In the genomic region with DNA sequence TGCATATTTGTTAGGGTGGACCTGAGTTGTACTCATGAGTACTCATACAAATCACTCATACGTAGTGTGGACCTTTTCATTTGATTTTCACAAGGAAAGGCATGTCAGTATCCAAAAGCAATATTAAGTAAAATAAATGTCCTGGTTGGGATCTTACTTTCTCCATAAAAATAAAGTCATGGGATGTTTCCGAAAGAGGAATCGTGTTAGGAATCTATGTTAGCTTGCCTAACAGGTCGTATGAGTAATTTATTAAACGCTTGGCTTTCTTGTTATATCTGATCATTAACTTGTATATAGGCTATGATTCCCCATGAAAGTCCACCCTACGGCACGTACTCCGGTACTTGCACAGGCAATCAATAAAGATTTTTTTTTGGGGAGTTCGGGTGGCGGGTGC, we compare ENCODE assay signal across 4 fruit fly cellular contexts.
A peak's percentile ranks its signal among the peaks of the same experiment; 100 is the strongest.
TF ChIP-seq lines count a peak whose summit lies in the region.

No protein-coding gene starts in this region.

TF ChIP-seq in whole organism, adult, 20 proteins besides CTCF, POLR2A, EP300 and RAD21 (continued from another document):
- peak; percentile 16 for TF ChIP-seq bab1 (GFP tag; optimal IDR thresholded peaks at IDR 0.05; lab: Kevin White, UChicago)
- no peak for TF ChIP-seq ovo (GFP tag; optimal IDR thresholded peaks at IDR 0.05; lab: Kevin White, UChicago)
TF ChIP-seq in whole organism, adult: peak in this region for 5.

TF ChIP-seq in whole organism, prepupa, 60 proteins besides CTCF, POLR2A, EP300 and RAD21 (continued from another document and continues in another):
- peak; percentile 25 for TF ChIP-seq CG11902 (GFP tag; optimal IDR thresholded peaks at IDR 0.05; lab: Kevin White, UChicago)
- peak; percentile 75 for TF ChIP-seq achi (GFP tag; optimal IDR thresholded peaks at IDR 0.05; lab: Kevin White, UChicago)
- peak; percentile 66 for TF ChIP-seq CG1621 (tag; optimal IDR thresholded peaks at IDR 0.05; lab: Kevin White, UChicago)
- TF ChIP-seq fd85E (GFP tag; optimal IDR thresholded peaks at IDR 0.05; lab: Kevin White, UChicago), result no peak
- peak; percentile 65 for TF ChIP-seq fd59A (GFP tag; optimal IDR thresholded peaks at IDR 0.05; lab: Kevin White, UChicago)
- peak; percentile 73 for TF ChIP-seq CG3919 (GFP tag; optimal IDR thresholded peaks at IDR 0.05; lab: Kevin White, UChicago)
- peak; percentile 57 for TF ChIP-seq Ets21C (GFP tag; optimal IDR thresholded peaks at IDR 0.05; lab: Kevin White, UChicago)
- peak; percentile 85 for TF ChIP-seq CG8119 (GFP tag; IDR thresholded peaks at IDR 0.05; lab: Robert Waterston, UW)
- TF ChIP-seq OdsH (GFP tag; optimal IDR thresholded peaks at IDR 0.05; lab: Kevin White, UChicago), result peak; percentile 80
- no peak for TF ChIP-seq svp (GFP tag; lab: Kevin White, UChicago)
- TF ChIP-seq Ets96B (tag; optimal IDR thresholded peaks at IDR 0.05; lab: Kevin White, UChicago), result peak; percentile 72
- peak; percentile 62 for TF ChIP-seq CG31627 (GFP tag; optimal IDR thresholded peaks at IDR 0.05; lab: Kevin White, UChicago)
- peak; percentile 80 for TF ChIP-seq net (GFP tag; optimal IDR thresholded peaks at IDR 0.05; lab: Kevin White, UChicago)
- peak; percentile 56 for TF ChIP-seq spab (GFP tag; optimal IDR thresholded peaks at IDR 0.05; lab: Kevin White, UChicago)
- no peak for TF ChIP-seq Smox (GFP tag; optimal IDR thresholded peaks at IDR 0.05; lab: Kevin White, UChicago)
- TF ChIP-seq CG6276 (GFP tag; optimal IDR thresholded peaks at IDR 0.05; lab: Kevin White, UChicago), result peak; percentile 84
- peak; percentile 58 for TF ChIP-seq CG6808 (GFP tag; optimal IDR thresholded peaks at IDR 0.05; lab: Kevin White, UChicago)
- peak; percentile 72 for TF ChIP-seq CG34406 (GFP tag; optimal IDR thresholded peaks at IDR 0.05; lab: Kevin White, UChicago)
- peak; percentile 75 for TF ChIP-seq Eip75B (GFP tag; optimal IDR thresholded peaks at IDR 0.05; lab: Kevin White, UChicago)
- TF ChIP-seq CG15336 (GFP tag; IDR thresholded peaks at IDR 0.05; lab: Robert Waterston, UW), result peak; percentile 84
- TF ChIP-seq fkh (GFP tag; optimal IDR thresholded peaks at IDR 0.05; lab: Kevin White, UChicago), result no peak
- TF ChIP-seq Lpt (GFP tag; optimal IDR thresholded peaks at IDR 0.05; lab: Kevin White, UChicago), result peak; percentile 59
- peak; percentile 67 for TF ChIP-seq CG10669 (GFP tag; optimal IDR thresholded peaks at IDR 0.05; lab: Kevin White, UChicago)
- peak; percentile 61 for TF ChIP-seq CG9139 (GFP tag; optimal IDR thresholded peaks at IDR 0.05; lab: Kevin White, UChicago)
- TF ChIP-seq Eip78C (GFP tag; lab: Kevin White, UChicago), result peak; percentile 96
- TF ChIP-seq CG11762 (GFP tag; optimal IDR thresholded peaks at IDR 0.05; lab: Kevin White, UChicago; ENCODE audit: insufficient read depth), result peak; percentile 79
- peak; percentile 79 for TF ChIP-seq Met (GFP tag; optimal IDR thresholded peaks at IDR 0.05; lab: Kevin White, UChicago)
- TF ChIP-seq eg (GFP tag; IDR thresholded peaks at IDR 0.05; lab: Robert Waterston, UW), result no peak
- peak; percentile 89 for TF ChIP-seq Hr4 (GFP tag; optimal IDR thresholded peaks at IDR 0.05; lab: Kevin White, UChicago)
- peak; percentile 49 for TF ChIP-seq CG3032 (tag; optimal IDR thresholded peaks at IDR 0.05; lab: Kevin White, UChicago)
- peak; percentile 21 for TF ChIP-seq dsx (GFP tag; optimal IDR thresholded peaks at IDR 0.05; lab: Kevin White, UChicago; ENCODE audit: poor library complexity, severe bottlenecking)
- no peak for TF ChIP-seq CG7368 (GFP tag; optimal IDR thresholded peaks at IDR 0.05; lab: Kevin White, UChicago)
- TF ChIP-seq vri (GFP tag; optimal IDR thresholded peaks at IDR 0.05; lab: Kevin White, UChicago), result peak; percentile 21
- TF ChIP-seq Sox15 (GFP tag; optimal IDR thresholded peaks at IDR 0.05; lab: Kevin White, UChicago), result peak; percentile 57
- TF ChIP-seq Sox14 (GFP tag; optimal IDR thresholded peaks at IDR 0.05; lab: Kevin White, UChicago), result peak; percentile 71
- no peak; the same call in 1 of the 2 replicates for TF ChIP-seq CG11294 (GFP tag; IDR thresholded peaks at IDR 0.05; lab: Robert Waterston, UW)
- peak; percentile 82 for TF ChIP-seq esn (GFP tag; optimal IDR thresholded peaks at IDR 0.05; lab: Kevin White, UChicago)
- peak; percentile 21 for TF ChIP-seq CG8319 (GFP tag; optimal IDR thresholded peaks at IDR 0.05; lab: Kevin White, UChicago)
- peak; percentile 68 for TF ChIP-seq Hr39 (GFP tag; optimal IDR thresholded peaks at IDR 0.05; lab: Kevin White, UChicago)
- peak; percentile 24 to 76 for TF ChIP-seq ss (GFP tag; optimal IDR thresholded peaks at IDR 0.05; lab: Kevin White, UChicago)
- TF ChIP-seq CG6792 (GFP tag; optimal IDR thresholded peaks at IDR 0.05; lab: Kevin White, UChicago), result peak; percentile 71

TF ChIP-seq in whole organism, pupa, 21 proteins besides CTCF, POLR2A, EP300 and RAD21 (continued from another document):
- TF ChIP-seq Snoo (tag; optimal IDR thresholded peaks at IDR 0.05; lab: Kevin White, UChicago), result peak; percentile 49

TF ChIP-seq in whole organism, wandering third instar larva, 38 proteins besides CTCF, POLR2A, EP300 and RAD21 (continued from another document):
- TF ChIP-seq Rel (GFP tag; optimal IDR thresholded peaks at IDR 0.05; lab: Kevin White, UChicago) (no peak), Rel (tag; optimal IDR thresholded peaks at IDR 0.05; lab: Kevin White, UChicago) (no peak), br (GFP tag; optimal IDR thresholded peaks at IDR 0.05; lab: Kevin White, UChicago) (peak; percentile 54), woc (GFP tag; optimal IDR thresholded peaks at IDR 0.05; lab: Kevin White, UChicago) (no peak), dmrt93B (GFP tag; optimal IDR thresholded peaks at IDR 0.05; lab: Kevin White, UChicago) (no peak), CG9705 (GFP tag; optimal IDR thresholded peaks at IDR 0.05; lab: Kevin White, UChicago) (no peak), tai (GFP tag; optimal IDR thresholded peaks at IDR 0.05; lab: Kevin White, UChicago) (no peak), Abd-B (GFP tag; optimal IDR thresholded peaks at IDR 0.05; lab: Kevin White, UChicago) (no peak), Mio (GFP tag; optimal IDR thresholded peaks at IDR 0.05; lab: Kevin White, UChicago) (no peak), psq (GFP tag; optimal IDR thresholded peaks at IDR 0.05; lab: Kevin White, UChicago) (no peak), N (GFP tag; optimal IDR thresholded peaks at IDR 0.05; lab: Kevin White, UChicago) (no peak), foxo (GFP tag; optimal IDR thresholded peaks at IDR 0.05; lab: Kevin White, UChicago) (peak in 1 of 2 experiments; percentile 65), dl (GFP tag; optimal IDR thresholded peaks at IDR 0.05; lab: Kevin White, UChicago; ENCODE audit: insufficient read depth in 1 of 2, partially characterized antibody in 2 of 2) (no peak), lola (GFP tag; optimal IDR thresholded peaks at IDR 0.05; lab: Kevin White, UChicago) (no peak), Vsx2 (GFP tag; optimal IDR thresholded peaks at IDR 0.05; lab: Kevin White, UChicago; ENCODE audit: partially characterized antibody) (no peak), sv (GFP tag; optimal IDR thresholded peaks at IDR 0.05; lab: Kevin White, UChicago) (no peak), usp (GFP tag; optimal IDR thresholded peaks at IDR 0.05; lab: Kevin White, UChicago) (no peak)
